Worm (Caenorhabditis elegans): ENCODE results near the gene ipla-7.

ipla-7 gene

ce11 chrIV:10072527-10072926 lies 9.9 kb upstream of the ipla-7 start, which contains the start of gene W01B6.3:
W01B6.3 (minus strand) TSS chrIV:10072627.
- no peak for TF ChIP-seq nhr-21 (tag; optimal IDR thresholded peaks at IDR 0.05)
- no peak for TF ChIP-seq fos-1 (tag; optimal IDR thresholded peaks at IDR 0.05)
- TF ChIP-seq snpc-4 (tag; optimal IDR thresholded peaks at IDR 0.05) = no peak
- TF ChIP-seq nhr-10 (tag; optimal IDR thresholded peaks at IDR 0.05) = no peak
- TF ChIP-seq mbf-1 (tag; optimal IDR thresholded peaks at IDR 0.05) = no peak
- no peak for TF ChIP-seq nhr-11 (tag; optimal IDR thresholded peaks at IDR 0.05)
- no peak for TF ChIP-seq nhr-25 (tag; optimal IDR thresholded peaks at IDR 0.05)
- TF ChIP-seq nhr-77 (tag; optimal IDR thresholded peaks at IDR 0.05) = no peak
- TF ChIP-seq ceh-82 (tag; optimal IDR thresholded peaks at IDR 0.05) = no peak
- no peak for TF ChIP-seq lin-11 (tag; optimal IDR thresholded peaks at IDR 0.05)
- no peak for TF ChIP-seq R02D3.7 (tag; optimal IDR thresholded peaks at IDR 0.05)
- no peak for TF ChIP-seq ztf-1 (GFP tag; conservative IDR thresholded peaks at IDR 0.05)
- no peak for TF ChIP-seq egl-27 (tag; optimal IDR thresholded peaks at IDR 0.05)
- no peak for TF ChIP-seq F13H6.1 (tag; optimal IDR thresholded peaks at IDR 0.05)
- TF ChIP-seq sem-4 (tag; optimal IDR thresholded peaks at IDR 0.05) = no peak
- no peak for TF ChIP-seq elt-3 (tag; optimal IDR thresholded peaks at IDR 0.05)

- TF ChIP-seq aly-2 (tag; optimal IDR thresholded peaks at IDR 0.05) (no peak), blmp-1 (tag; optimal IDR thresholded peaks at IDR 0.05; ENCODE audit: insufficient read depth) (no peak), ZK546.5 (tag; optimal IDR thresholded peaks at IDR 0.05) (no peak), skn-1 (tag; optimal IDR thresholded peaks at IDR 0.05) (no peak), lsy-2 (tag; optimal IDR thresholded peaks at IDR 0.05) (no peak), nhr-11 (tag; optimal IDR thresholded peaks at IDR 0.05) (no peak), unc-62 (GFP tag; optimal IDR thresholded peaks at IDR 0.05) (no peak), nhr-12 (tag; optimal IDR thresholded peaks at IDR 0.05) (no peak), alr-1 (tag; optimal IDR thresholded peaks at IDR 0.05) (no peak), unc-55 (GFP tag; optimal IDR thresholded peaks at IDR 0.05) (no peak), ama-1 (optimal IDR thresholded peaks at IDR 0.05) (no peak), zag-1 (tag; optimal IDR thresholded peaks at IDR 0.05) (no peak), snpc-4 (tag; optimal IDR thresholded peaks at IDR 0.05) (no peak)
Measured at ce11 chrIV:10068266-10068665, 5.6 kb upstream of the ipla-7 start.

DNA sequence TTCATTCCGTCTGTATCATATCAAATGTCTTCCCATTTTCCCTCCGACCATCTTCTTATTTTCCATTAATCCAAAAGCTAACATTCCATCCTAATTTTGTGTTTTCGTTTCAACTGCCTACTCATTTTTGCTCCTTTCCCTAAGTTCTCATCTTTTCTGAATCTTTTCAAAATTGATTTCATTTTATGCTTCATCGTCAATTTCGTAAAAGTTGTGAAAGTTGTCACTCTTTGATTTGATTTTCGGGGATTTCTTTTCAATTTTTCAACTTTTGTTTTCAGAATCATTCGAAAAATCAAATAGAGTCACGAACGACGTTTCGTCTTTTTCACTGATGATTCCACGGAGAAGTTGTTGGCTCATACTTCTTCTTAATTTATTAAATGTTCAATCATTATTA lies 4.9 kb upstream of the ipla-7 start, which contains the start of gene cwn-2:
Gene cwn-2, plus strand, starts transcription at position 276 of the 400 bp plus-strand sequence.
- TF ChIP-seq unc-39 (tag; optimal IDR thresholded peaks at IDR 0.05) (no peak), ama-1 (optimal IDR thresholded peaks at IDR 0.05) (no peak), ztf-11 (tag; optimal IDR thresholded peaks at IDR 0.05) (no peak), mbf-1 (tag; optimal IDR thresholded peaks at IDR 0.05) (no peak), nhr-25 (tag; optimal IDR thresholded peaks at IDR 0.05) (no peak), Y55F3AM.14 (GFP tag; optimal IDR thresholded peaks at IDR 0.05) (no peak), nhr-21 (tag; optimal IDR thresholded peaks at IDR 0.05) (no peak), elt-3 (tag; optimal IDR thresholded peaks at IDR 0.05) (no peak), sma-3 (GFP tag; optimal IDR thresholded peaks at IDR 0.05) (no peak), mdl-1 (tag; optimal IDR thresholded peaks at IDR 0.05) (no peak)

DNA sequence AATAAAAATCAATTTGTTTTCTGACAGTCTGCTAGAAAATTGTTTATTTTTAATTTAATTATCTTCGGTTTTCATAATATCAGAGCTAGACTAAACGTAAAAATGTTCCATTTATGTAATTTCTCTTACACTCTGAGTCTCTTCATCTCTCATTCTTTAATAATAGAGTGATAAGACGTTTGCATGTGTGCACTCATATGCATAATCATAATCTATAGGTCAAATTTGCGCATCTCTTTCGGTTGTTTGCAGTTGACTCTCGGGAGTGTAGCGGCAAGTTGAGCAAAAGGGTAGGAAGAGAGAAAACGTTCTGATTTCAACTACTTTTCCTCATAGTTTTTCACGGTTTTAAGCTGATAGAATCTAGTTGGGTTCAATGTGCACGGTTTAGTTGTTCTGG lies 3.8 kb upstream of the ipla-7 start:
- TF ChIP-seq fos-1 (tag; optimal IDR thresholded peaks at IDR 0.05) (peak; percentile 61), mab-5 (tag; optimal IDR thresholded peaks at IDR 0.05) (no peak)

DNA sequence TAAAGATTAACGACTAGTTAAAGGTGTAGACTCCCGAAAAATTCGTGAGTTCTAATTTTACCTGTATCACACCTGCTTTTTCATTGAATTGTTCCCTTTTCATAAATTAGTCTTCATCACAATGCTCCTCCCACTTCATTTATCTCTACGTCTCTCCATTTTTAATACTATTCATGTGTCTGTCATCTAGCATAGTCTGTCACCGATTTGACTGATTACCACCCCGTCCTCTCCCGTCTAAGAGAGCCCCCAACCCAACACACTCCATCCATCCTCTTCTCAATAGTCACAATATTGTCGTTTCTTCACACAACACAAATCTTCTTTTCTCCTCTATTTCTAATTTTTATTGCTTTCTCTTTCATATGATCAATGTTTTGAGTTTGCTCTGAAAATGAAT lies 2.5 kb upstream of the ipla-7 start:
- TF ChIP-seq nhr-25 (tag; optimal IDR thresholded peaks at IDR 0.05) (no peak), mab-5 (tag; optimal IDR thresholded peaks at IDR 0.05) (peak; percentile 68), fos-1 (tag; optimal IDR thresholded peaks at IDR 0.05) (no peak), nhr-129 (tag; optimal IDR thresholded peaks at IDR 0.05) (peak; percentile 12), lin-39 (tag; optimal IDR thresholded peaks at IDR 0.05) (peak; percentile 3)

ce11 chrIV:10063941-10064340 lies 1.3 kb upstream of the ipla-7 start:
- TF ChIP-seq elt-3 (tag; optimal IDR thresholded peaks at IDR 0.05) = no peak
- TF ChIP-seq sma-9 (GFP tag; optimal IDR thresholded peaks at IDR 0.05) = no peak
- TF ChIP-seq sma-9 (tag; optimal IDR thresholded peaks at IDR 0.05) = no peak
- no peak for TF ChIP-seq fos-1 (tag; optimal IDR thresholded peaks at IDR 0.05)
- TF ChIP-seq nhr-6 (tag; optimal IDR thresholded peaks at IDR 0.05) = no peak
- no peak for TF ChIP-seq nhr-21 (tag; optimal IDR thresholded peaks at IDR 0.05)
- no peak for TF ChIP-seq dmd-4 (tag; optimal IDR thresholded peaks at IDR 0.05)
- TF ChIP-seq unc-39 (tag; optimal IDR thresholded peaks at IDR 0.05) = no peak
- no peak for TF ChIP-seq gmeb-1 (tag; optimal IDR thresholded peaks at IDR 0.05)
- no peak for TF ChIP-seq ztf-4 (tag; optimal IDR thresholded peaks at IDR 0.05)
